Worm (Caenorhabditis elegans) whole organism, L4 larva: ENCODE measurements around the gene srh-28.

ENCODE experiments used
- T26A8.4 ChIP-seq: fragments of 200-800 bp; sonication (Bioruptor generic); IDR thresholded peaks from 2 replicates; pipeline ENCODE4 v1.3.6; 2022; ENCODE audit warnings: missing genetic modification characterization, missing compliant biosample characterization
- aha-1 ChIP-seq: fragments of 150-350 bp; peaks from one replicate; lab custom pipeline; 2014; ENCODE audit warnings: missing biosample characterization, missing genetic modification characterization
- aly-2 ChIP-seq: sonication (generic microtip); optimal IDR thresholded peaks from 2 replicates; lab custom pipeline; 2018; ENCODE audit warnings: missing biosample characterization, missing genetic modification characterization
- attf-4 ChIP-seq: sonication (generic microtip); optimal IDR thresholded peaks from 3 replicates; lab custom pipeline; 2017; ENCODE audit warnings: missing biosample characterization, missing genetic modification characterization
- ceh-44 ChIP-seq: fragments of 200-800 bp; sonication (Bioruptor generic); IDR thresholded peaks from 2 replicates; pipeline ENCODE4 v1.3.6; 2022; ENCODE audit warnings: missing genetic modification reagents, missing genetic modification characterization, missing compliant biosample characterization
- daf-16 ChIP-seq, 3 experiments: sonication (generic microtip); optimal IDR thresholded peaks; 2 replicates each; lab custom pipeline; 2016 to 2017; ENCODE audit warnings: missing genetic modification characterization in 3 of 3, missing genetic modification reagents in 3 of 3, mild to moderate bottlenecking in 2 of 3, missing compliant biosample characterization in 2 of 3, missing biosample characterization in 1 of 3, moderate library complexity in 1 of 3
- dmd-6 ChIP-seq: fragments of 200-800 bp; sonication (Bioruptor generic); IDR thresholded peaks from 2 replicates; pipeline ENCODE4 v1.3.6; 2022; ENCODE audit warnings: missing genetic modification reagents, missing genetic modification characterization, missing compliant biosample characterization
- dpl-1 ChIP-seq: fragments of 150-350 bp; optimal IDR thresholded peaks from 2 replicates; lab custom pipeline; 2014; ENCODE audit warnings: missing biosample characterization, missing genetic modification reagents, missing genetic modification characterization
- egl-27 ChIP-seq: sonication (generic microtip); optimal IDR thresholded peaks from 3 replicates; lab custom pipeline; 2017; ENCODE audit warnings: missing biosample characterization, missing genetic modification reagents, missing genetic modification characterization
- fkh-10 ChIP-seq: fragments of 150-350 bp; optimal IDR thresholded peaks from 2 replicates; lab custom pipeline; 2014; ENCODE audit warnings: missing biosample characterization, missing genetic modification reagents, missing genetic modification characterization
- fos-1 ChIP-seq: fragments of 150-350 bp; optimal IDR thresholded peaks from 2 replicates; lab custom pipeline; 2014; ENCODE audit warnings: missing biosample characterization, missing genetic modification characterization
- mes-2 ChIP-seq: sonication (generic microtip); optimal IDR thresholded peaks from 2 replicates; lab custom pipeline; 2016; ENCODE audit warnings: missing genotype, mild to moderate bottlenecking, missing genetic modification characterization, missing compliant biosample characterization; ENCODE audit not compliant: poor library complexity, severe bottlenecking
- nhr-10 ChIP-seq: fragments of 150-350 bp; optimal IDR thresholded peaks from 2 replicates; lab custom pipeline; 2014; ENCODE audit warnings: missing biosample characterization, missing genetic modification characterization
- nhr-11 ChIP-seq: fragments of 150-350 bp; optimal IDR thresholded peaks from 2 replicates; lab custom pipeline; 2014; ENCODE audit warnings: missing biosample characterization, missing genetic modification characterization
- nhr-28 ChIP-seq: fragments of 150-350 bp; optimal IDR thresholded peaks from 2 replicates; lab custom pipeline; 2014; ENCODE audit warnings: missing biosample characterization, missing genetic modification characterization
- nhr-41 ChIP-seq: fragments of 200-800 bp; sonication (Bioruptor generic); IDR thresholded peaks from 2 replicates; pipeline ENCODE4 v1.3.6; 2022; ENCODE audit warnings: missing genetic modification reagents, missing genetic modification characterization, missing compliant biosample characterization
- nhr-6 ChIP-seq: fragments of 150-350 bp; optimal IDR thresholded peaks from 2 replicates; lab custom pipeline; 2014; ENCODE audit warnings: missing biosample characterization, missing genetic modification characterization
- nhr-76 ChIP-seq: fragments of 150-350 bp; optimal IDR thresholded peaks from 2 replicates; lab custom pipeline; 2014; ENCODE audit warnings: missing biosample characterization, missing genetic modification characterization
- pha-4 ChIP-seq, 2 experiments: fragments of 150-350 bp in 1 of 2; fragments of 200-800 bp in 1 of 2; sonication (Bioruptor generic) in 1 of 2; IDR thresholded peaks in 1 of 2; optimal IDR thresholded peaks in 1 of 2; 2 replicates each; pipeline versions ENCODE4 v1.3.6 to Lab custom; 2014 to 2022; ENCODE audit warnings: missing genetic modification characterization in 2 of 2, missing genetic modification reagents in 2 of 2, missing biosample characterization in 1 of 2, missing compliant biosample characterization in 1 of 2
- php-3 ChIP-seq: fragments of 200-800 bp; sonication (Bioruptor generic); IDR thresholded peaks from 2 replicates; pipeline ENCODE4 v1.3.6; 2022; ENCODE audit warnings: missing genetic modification reagents, missing genetic modification characterization, missing compliant biosample characterization
- pqm-1 ChIP-seq: sonication (generic microtip); optimal IDR thresholded peaks from 2 replicates; lab custom pipeline; 2017; ENCODE audit warnings: missing biosample characterization, missing genetic modification characterization
- spr-3 ChIP-seq: fragments of 200-800 bp; sonication (Bioruptor generic); optimal IDR thresholded peaks from 2 replicates; lab custom pipeline; 2018; ENCODE audit warnings: mild to moderate bottlenecking, missing genetic modification characterization, missing compliant biosample characterization
- tag-97 ChIP-seq: fragments of 200-800 bp; sonication (Bioruptor generic); IDR thresholded peaks from 2 replicates; pipeline ENCODE4 v1.3.6; 2022; ENCODE audit warnings: missing genetic modification characterization, missing compliant biosample characterization
- unc-130 ChIP-seq: sonication (generic microtip); optimal IDR thresholded peaks from 2 replicates; lab custom pipeline; 2016; ENCODE audit warnings: missing genetic modification reagents, missing genetic modification characterization, missing compliant biosample characterization
- unc-39 ChIP-seq: sonication (generic microtip); optimal IDR thresholded peaks from 2 replicates; lab custom pipeline; 2017; ENCODE audit warnings: missing biosample characterization, missing genetic modification characterization
- unc-62 ChIP-seq, 3 experiments: fragments of 150-350 bp in 1 of 3; sonication (generic microtip); optimal IDR thresholded peaks in 2 of 3; peaks in 1 of 3; 1 replicate in 1 of 3; 2 replicates in 2 of 3; lab custom pipeline; 2014 to 2017; ENCODE audit warnings: missing biosample characterization in 3 of 3, missing genetic modification characterization in 3 of 3, missing genetic modification reagents in 3 of 3, missing genotype in 1 of 3
- zfp-2 ChIP-seq: sonication (generic microtip); optimal IDR thresholded peaks from 2 replicates; lab custom pipeline; 2016; ENCODE audit warnings: mild to moderate bottlenecking, missing genetic modification characterization, missing compliant biosample characterization
- zfp-3 ChIP-seq: fragments of 200-800 bp; sonication (Bioruptor generic); conservative IDR thresholded peaks from 2 replicates; pipeline ENCODE4 v1.3.6; 2022; ENCODE audit warnings: missing genetic modification reagents, missing genetic modification characterization, missing compliant biosample characterization
- zip-11 ChIP-seq: fragments of 200-800 bp; sonication (Bioruptor generic); IDR thresholded peaks from 2 replicates; pipeline ENCODE4 v1.3.6; 2022; ENCODE audit warnings: missing genetic modification characterization, missing compliant biosample characterization

Gene srh-28

ce11 chrV:6823432-6823831 is 47.8 kb upstream of the srh-28 start (continued):
- TF ChIP-seq zfp-3 (GFP tag; lab: Robert Waterston, UW) (no peak), unc-130 (no peak), T26A8.4 (GFP tag; lab: Robert Waterston, UW) (no peak)
- TF ChIP-seq, all 104 proteins: peak for 6

- TF ChIP-seq unc-39 (tag; lab: Kevin White, UChicago) (no peak), nhr-6 (no peak), egl-27 (tag; lab: Kevin White, UChicago) (no peak), nhr-10 (tag; lab: Kevin White, UChicago) (no peak), pha-4 (GFP tag; IDR thresholded peaks at IDR 0.05; lab: Robert Waterston, UW) (no peak), pha-4 (tag; optimal IDR thresholded peaks at IDR 0.05; lab: Kevin White, UChicago) (no peak), unc-130 (no peak), aly-2 (no peak)
Measured at ce11 chrV:6821509-6821908, 45.9 kb upstream of the srh-28 start, which contains the start of gene T15B7.8. TSS of gene T15B7.8 (plus strand) at chrV:6821809.

- no peak for TF ChIP-seq tag-97 (GFP tag; lab: Robert Waterston, UW)
- TF ChIP-seq fos-1 (tag; lab: Kevin White, UChicago), result no peak
- no peak for TF ChIP-seq nhr-11 (tag; lab: Kevin White, UChicago)
- no peak for TF ChIP-seq mes-2 (tag; lab: Kevin White, UChicago)
- TF ChIP-seq dpl-1 (GFP tag; lab: Kevin White, UChicago), result no peak
- TF ChIP-seq daf-16 (GFP tag; optimal IDR thresholded peaks at IDR 0.05; lab: Kevin White, UChicago), result no peak
- TF ChIP-seq daf-16 (tag; optimal IDR thresholded peaks at IDR 0.05; lab: Kevin White, UChicago), result no peak
- TF ChIP-seq fkh-10 (GFP tag; lab: Kevin White, UChicago), result no peak
- no peak for TF ChIP-seq spr-3 (GFP tag; lab: Kevin White, UChicago)
- TF ChIP-seq nhr-76 (tag; lab: Kevin White, UChicago), result no peak
Measured at ce11 chrV:6819812-6820211, 44.2 kb upstream of the srh-28 start, which contains the start of gene dmsr-13. TSS of gene dmsr-13 (minus strand) at chrV:6819912.

DNA sequence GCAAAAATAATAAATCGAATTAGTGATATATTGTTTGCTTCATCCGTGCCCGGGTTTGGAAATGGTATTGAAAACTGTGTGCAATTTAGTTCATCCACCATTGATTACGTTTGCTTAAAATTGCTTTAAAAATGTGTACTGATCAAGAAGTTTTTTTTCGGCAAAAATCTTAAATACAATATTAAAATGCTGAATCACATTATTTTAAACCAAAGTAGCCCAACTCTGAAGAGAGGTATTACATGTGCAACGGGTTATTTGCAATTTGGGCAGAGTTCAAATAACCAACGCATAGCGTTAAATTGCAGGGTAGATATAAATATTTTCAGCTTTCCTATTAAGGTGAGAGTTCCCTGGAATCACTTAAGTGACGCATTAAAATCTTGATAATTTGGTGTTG is 41.6 kb upstream of the srh-28 start, which contains the start of gene dmsr-14:
Gene dmsr-14 (minus strand): TSS at position 101 of the 400 bp plus-strand sequence.
- TF ChIP-seq ceh-44 (GFP tag; lab: Robert Waterston, UW) (no peak), nhr-41 (GFP tag; lab: Robert Waterston, UW) (no peak), attf-4 (no peak), fkh-10 (GFP tag; lab: Kevin White, UChicago) (no peak), zip-11 (GFP tag; lab: Robert Waterston, UW) (no peak), php-3 (GFP tag; lab: Robert Waterston, UW) (no peak), nhr-76 (tag; lab: Kevin White, UChicago) (no peak)

ce11 chrV:6813862-6814261 is 38.3 kb upstream of the srh-28 start:
- peak; percentile 65 for TF ChIP-seq aha-1 (tag; lab: Kevin White, UChicago)
- no peak for TF ChIP-seq tag-97 (GFP tag; lab: Robert Waterston, UW)
- TF ChIP-seq nhr-11 (tag; lab: Kevin White, UChicago), result no peak
- peak in 1 of 2 experiments; percentile 37 for TF ChIP-seq unc-62 (GFP tag; optimal IDR thresholded peaks at IDR 0.05 in 1 of 2; lab: Kevin White, UChicago)
- no peak for TF ChIP-seq unc-62 (tag; optimal IDR thresholded peaks at IDR 0.05; lab: Kevin White, UChicago)

- TF ChIP-seq nhr-28 (tag; lab: Kevin White, UChicago) (peak; percentile 61), unc-62 (GFP tag; optimal IDR thresholded peaks at IDR 0.05 in 1 of 2; lab: Kevin White, UChicago) (peak in 1 of 2 experiments; percentile 40), unc-62 (tag; optimal IDR thresholded peaks at IDR 0.05; lab: Kevin White, UChicago) (no peak), pqm-1 (peak; percentile 89), daf-16 (GFP tag; optimal IDR thresholded peaks at IDR 0.05; lab: Kevin White, UChicago) (no peak), daf-16 (tag; optimal IDR thresholded peaks at IDR 0.05; lab: Kevin White, UChicago) (peak; percentile 8), dmd-6 (GFP tag; lab: Robert Waterston, UW) (peak; percentile 83), zfp-2 (tag; lab: Kevin White, UChicago) (no peak)
- TF ChIP-seq, all 104 proteins: peak for 5
Measured at ce11 chrV:6811863-6812262, 36.3 kb upstream of the srh-28 start.
